Worm (Caenorhabditis elegans): ENCODE measurements around the gene nas-31.

DNA sequence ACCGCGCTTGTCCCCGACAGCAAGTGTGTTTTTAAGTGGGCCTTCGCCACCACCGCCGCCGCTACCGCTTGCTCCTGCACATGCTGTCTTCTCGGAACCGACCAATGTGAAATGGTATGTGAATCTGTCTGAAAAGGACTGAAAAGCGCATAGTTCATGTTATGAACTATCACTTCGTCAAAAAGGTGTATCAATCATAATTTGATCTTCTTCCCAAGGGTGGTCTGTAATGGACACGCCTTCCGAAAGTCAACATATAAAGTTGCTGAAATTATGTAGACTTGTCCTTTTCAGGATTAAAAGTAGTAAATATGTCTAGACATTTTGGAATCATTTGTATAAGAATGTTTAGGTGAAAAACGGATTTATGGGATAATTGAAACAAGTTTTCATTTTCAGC, 20.5 kb upstream of the nas-31 start, which contains the start of gene zip-9:
- TF ChIP-seq egl-27 (tag; optimal IDR thresholded peaks at IDR 0.05) (no peak), nhr-11 (tag; optimal IDR thresholded peaks at IDR 0.05) (no peak), fos-1 (tag; optimal IDR thresholded peaks at IDR 0.05) (no peak), tbx-2 (tag; optimal IDR thresholded peaks at IDR 0.05) (no peak), pqm-1 (tag; optimal IDR thresholded peaks at IDR 0.05) (no peak), ztf-4 (tag; optimal IDR thresholded peaks at IDR 0.05) (no peak), nfya-1 (tag; optimal IDR thresholded peaks at IDR 0.05; ENCODE audit: insufficient read depth) (no peak)
